Worm (Caenorhabditis elegans) whole organism, L1 larva: ENCODE results near the gene T12A7.9.

ENCODE experiments used
- C04F5.9 ChIP-seq: sonication (generic microtip); optimal IDR thresholded peaks from 2 replicates; lab custom pipeline; 2016; ENCODE audit warnings: missing genetic modification characterization, missing compliant biosample characterization
- C34B4.2 ChIP-seq: sonication (generic microtip); optimal IDR thresholded peaks from 2 replicates; lab custom pipeline; 2017; ENCODE audit warnings: mild to moderate bottlenecking, missing genetic modification characterization, missing compliant biosample characterization
- F16B12.6 ChIP-seq: fragments of 150-350 bp; optimal IDR thresholded peaks from 2 replicates; lab custom pipeline; 2014; ENCODE audit warnings: missing biosample characterization, missing genetic modification characterization
- Y116A8C.19 ChIP-seq: sonication (generic microtip); optimal IDR thresholded peaks from 2 replicates; lab custom pipeline; 2016; ENCODE audit warnings: missing compliant biosample characterization, missing genetic modification characterization, borderline replicate concordance
- alr-1 ChIP-seq: fragments of 200-800 bp; sonication (Bioruptor generic); optimal IDR thresholded peaks from 2 replicates; lab custom pipeline; 2018; ENCODE audit warnings: borderline replicate concordance, mild to moderate bottlenecking, missing genetic modification characterization, missing compliant biosample characterization
- aly-2 ChIP-seq: fragments of 150-350 bp; optimal IDR thresholded peaks from 2 replicates; lab custom pipeline; 2014; ENCODE audit warnings: missing biosample characterization, missing genetic modification characterization
- ama-1 ChIP-seq: fragments of 150-350 bp; optimal IDR thresholded peaks from 2 replicates; lab custom pipeline; 2014
- ceh-8 ChIP-seq: fragments of 200-800 bp; sonication (Bioruptor generic); optimal IDR thresholded peaks from 2 replicates; lab custom pipeline; 2018; ENCODE audit warnings: mild to moderate bottlenecking, missing genetic modification characterization, moderate library complexity, missing compliant biosample characterization
- ceh-90 ChIP-seq: sonication (generic microtip); optimal IDR thresholded peaks from 2 replicates; lab custom pipeline; 2016; ENCODE audit warnings: missing genetic modification characterization, missing compliant biosample characterization
- dsc-1 ChIP-seq: sonication (generic microtip); optimal IDR thresholded peaks from 2 replicates; lab custom pipeline; 2016; ENCODE audit warnings: mild to moderate bottlenecking, missing genetic modification characterization, missing compliant biosample characterization
- efl-1 ChIP-seq, 4 experiments: fragments of 150-350 bp; optimal IDR thresholded peaks in 3 of 4; peaks in 1 of 4; 1 replicate in 1 of 4; 2 replicates in 3 of 4; lab custom pipeline; 2014; ENCODE audit warnings: missing biosample characterization in 2 of 4, missing genetic modification characterization in 2 of 4, missing genetic modification reagents in 2 of 4
- elt-3 ChIP-seq, 6 experiments: fragments of 150-350 bp in 1 of 6; sonication (generic microtip); optimal IDR thresholded peaks; 2 replicates each; lab custom pipeline; 2017 to 2018; ENCODE audit warnings: missing biosample characterization in 6 of 6, missing genetic modification characterization in 6 of 6, inconsistent platforms in 1 of 6
- fkh-10 ChIP-seq: sonication (generic microtip); optimal IDR thresholded peaks from 2 replicates; lab custom pipeline; 2017; ENCODE audit warnings: missing biosample characterization, missing genetic modification reagents, missing genetic modification characterization
- fkh-8 ChIP-seq: sonication (generic microtip); optimal IDR thresholded peaks from 2 replicates; lab custom pipeline; 2016; ENCODE audit warnings: mild to moderate bottlenecking, missing genetic modification characterization, missing compliant biosample characterization
- hlh-4 ChIP-seq: sonication (generic microtip); optimal IDR thresholded peaks from 2 replicates; lab custom pipeline; 2016; ENCODE audit warnings: mild to moderate bottlenecking, missing genetic modification characterization, missing compliant biosample characterization
- lin-14 ChIP-seq: fragments of 200-800 bp; sonication (Bioruptor generic); optimal IDR thresholded peaks from 2 replicates; lab custom pipeline; 2018; ENCODE audit warnings: mild to moderate bottlenecking, missing genetic modification characterization, moderate library complexity, missing compliant biosample characterization
- nhr-12 ChIP-seq: sonication (generic microtip); optimal IDR thresholded peaks from 2 replicates; lab custom pipeline; 2017; ENCODE audit warnings: missing biosample characterization, missing genetic modification characterization
- nhr-28 ChIP-seq: fragments of 150-350 bp; optimal IDR thresholded peaks from 2 replicates; lab custom pipeline; 2014; ENCODE audit warnings: missing biosample characterization, missing genetic modification characterization
- nhr-47 ChIP-seq: sonication (generic microtip); optimal IDR thresholded peaks from 2 replicates; lab custom pipeline; 2016; ENCODE audit warnings: mild to moderate bottlenecking, missing genetic modification characterization, moderate library complexity, missing compliant biosample characterization
- nhr-71 ChIP-seq: sonication (generic microtip); optimal IDR thresholded peaks from 2 replicates; lab custom pipeline; 2016; ENCODE audit warnings: mild to moderate bottlenecking, missing genetic modification characterization, moderate library complexity, missing compliant biosample characterization
- nhr-85 ChIP-seq: sonication (generic microtip); peaks from one replicate; lab custom pipeline; 2016; ENCODE audit warnings: missing genetic modification characterization, inconsistent platforms, missing compliant biosample characterization
- pag-3 ChIP-seq: sonication (generic microtip); optimal IDR thresholded peaks from 2 replicates; lab custom pipeline; 2017; ENCODE audit warnings: missing genetic modification characterization, mild to moderate bottlenecking, missing compliant biosample characterization, antibody characterized with exemption, borderline replicate concordance; ENCODE audit not compliant: insufficient read depth
- pax-3 ChIP-seq: fragments of 200-800 bp; sonication (Bioruptor generic); optimal IDR thresholded peaks from 2 replicates; lab custom pipeline; 2018; ENCODE audit warnings: mild to moderate bottlenecking, missing genetic modification characterization, moderate library complexity, missing compliant biosample characterization
- pqm-1 ChIP-seq: sonication (generic microtip); optimal IDR thresholded peaks from 3 replicates; lab custom pipeline; 2017; ENCODE audit warnings: missing biosample characterization, missing genetic modification characterization
- skn-1 ChIP-seq: fragments of 150-350 bp; optimal IDR thresholded peaks from 2 replicates; lab custom pipeline; 2014; ENCODE audit warnings: missing biosample characterization, missing genetic modification characterization
- snu-23 ChIP-seq: sonication (generic microtip); optimal IDR thresholded peaks from 2 replicates; lab custom pipeline; 2016; ENCODE audit warnings: missing genetic modification characterization, missing compliant biosample characterization
- sox-4 ChIP-seq: sonication (generic microtip); optimal IDR thresholded peaks from 2 replicates; lab custom pipeline; 2016; ENCODE audit warnings: missing genetic modification characterization, missing compliant biosample characterization
- sptf-1 ChIP-seq: fragments of 150-350 bp; optimal IDR thresholded peaks from 2 replicates; lab custom pipeline; 2014; ENCODE audit warnings: missing biosample characterization, missing genetic modification characterization
- sup-37 ChIP-seq: fragments of 200-800 bp; sonication (Bioruptor generic); optimal IDR thresholded peaks from 2 replicates; lab custom pipeline; 2018; ENCODE audit warnings: mild to moderate bottlenecking, missing genetic modification characterization, missing compliant biosample characterization
- swsn-7 ChIP-seq: sonication (generic microtip); optimal IDR thresholded peaks from 2 replicates; lab custom pipeline; 2016; ENCODE audit warnings: missing genetic modification characterization, missing compliant biosample characterization
- tbx-2 ChIP-seq: sonication (generic microtip); optimal IDR thresholded peaks from 2 replicates; lab custom pipeline; 2016; ENCODE audit warnings: missing genetic modification characterization, missing compliant biosample characterization
- unc-30 ChIP-seq: sonication (generic microtip); optimal IDR thresholded peaks from 2 replicates; lab custom pipeline; 2017; ENCODE audit warnings: missing biosample characterization, missing genetic modification characterization
- unc-98 ChIP-seq: fragments of 200-800 bp; sonication (Bioruptor generic); IDR thresholded peaks from 2 replicates; pipeline ENCODE4 v1.3.6; 2022; ENCODE audit warnings: missing genetic modification characterization, missing compliant biosample characterization
- ztf-11 ChIP-seq, 2 experiments: sonication (generic microtip); optimal IDR thresholded peaks; 2 replicates each; lab custom pipeline; 2016 to 2017; ENCODE audit warnings: missing genetic modification characterization in 2 of 2, missing biosample characterization in 1 of 2, missing compliant biosample characterization in 1 of 2

The T12A7.9 gene

DNA sequence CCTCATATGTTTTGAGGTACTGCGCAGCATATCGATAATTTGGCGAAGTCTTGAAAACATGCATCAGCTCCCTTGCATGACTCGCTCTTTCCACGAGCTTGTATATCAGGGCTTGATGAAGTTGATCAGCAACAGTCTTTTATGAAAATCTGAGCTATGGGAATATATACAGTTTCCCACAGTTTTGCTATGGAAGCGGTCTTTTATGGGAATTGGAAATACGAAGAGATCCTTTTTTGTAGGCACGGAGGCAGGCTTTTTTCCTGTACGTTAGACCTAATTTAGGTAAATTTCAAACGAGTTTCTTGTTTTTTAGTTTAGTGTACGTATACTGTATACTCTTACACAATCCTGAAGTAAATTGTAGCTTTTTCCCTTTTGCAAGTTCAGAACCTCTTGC, at the start of gene T12A7.9:
T12A7.9 (minus strand) TSS at position 101 of the 400 bp plus-strand sequence.
- TF ChIP-seq nhr-47 (tag; lab: Kevin White, UChicago) = peak; percentile 14
- no peak for TF ChIP-seq tbx-2

- TF ChIP-seq fkh-8 (tag; lab: Kevin White, UChicago) (no peak), fkh-10 (no peak), ceh-8 (GFP tag; lab: Kevin White, UChicago) (no peak), nhr-85 (tag; lab: Kevin White, UChicago) (no peak), sptf-1 (tag; lab: Kevin White, UChicago) (no peak), dsc-1 (tag; lab: Kevin White, UChicago) (no peak), C04F5.9 (tag; lab: Kevin White, UChicago) (no peak), ceh-90 (tag; lab: Kevin White, UChicago) (no peak), nhr-28 (tag; lab: Kevin White, UChicago) (no peak), F16B12.6 (tag; lab: Kevin White, UChicago) (no peak), swsn-7 (tag; lab: Kevin White, UChicago) (no peak), snu-23 (GFP tag; lab: Kevin White, UChicago) (no peak), nhr-12 (no peak), nhr-71 (tag; lab: Kevin White, UChicago) (no peak), pax-3 (tag; lab: Kevin White, UChicago) (no peak), nhr-47 (tag; lab: Kevin White, UChicago) (no peak), alr-1 (tag; lab: Kevin White, UChicago) (no peak), elt-3 (tag; optimal IDR thresholded peaks at IDR 0.05; lab: Kevin White, UChicago) (no peak), tbx-2 (no peak)
These were observed 48.2 kb upstream of the T12A7.9 start, which contains the start of gene H01G02.1 for ce11 chrIV:11804053-11804452. H01G02.1 (minus strand) TSS chrIV:11804153.

DNA sequence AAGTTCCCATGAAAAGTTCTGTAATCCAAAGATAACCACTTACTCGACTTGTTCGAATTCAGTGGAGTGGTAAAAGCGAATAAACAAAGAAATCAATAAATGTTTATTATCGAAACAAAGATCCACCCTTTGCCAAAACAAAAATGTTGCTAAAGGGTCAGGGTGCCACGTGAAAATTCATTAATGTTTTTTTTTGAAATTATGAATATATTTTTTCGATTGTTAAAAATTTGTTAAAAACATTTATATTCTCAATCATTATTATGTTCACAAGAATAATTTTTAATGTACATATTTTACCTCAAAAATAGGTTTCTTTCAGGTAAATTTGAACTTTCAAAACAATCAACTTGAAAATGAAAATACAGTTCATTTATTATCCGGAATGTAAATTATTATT, 47.2 kb upstream of the T12A7.9 start, which contains the start of gene H01G02.4:
H01G02.4 (minus strand) TSS at position 101 of the 400 bp plus-strand sequence.
- TF ChIP-seq lin-14 (GFP tag; lab: Kevin White, UChicago) (no peak), Y116A8C.19 (tag; lab: Kevin White, UChicago) (no peak), ceh-8 (GFP tag; lab: Kevin White, UChicago) (no peak), tbx-2 (no peak), pag-3 (no peak)

DNA sequence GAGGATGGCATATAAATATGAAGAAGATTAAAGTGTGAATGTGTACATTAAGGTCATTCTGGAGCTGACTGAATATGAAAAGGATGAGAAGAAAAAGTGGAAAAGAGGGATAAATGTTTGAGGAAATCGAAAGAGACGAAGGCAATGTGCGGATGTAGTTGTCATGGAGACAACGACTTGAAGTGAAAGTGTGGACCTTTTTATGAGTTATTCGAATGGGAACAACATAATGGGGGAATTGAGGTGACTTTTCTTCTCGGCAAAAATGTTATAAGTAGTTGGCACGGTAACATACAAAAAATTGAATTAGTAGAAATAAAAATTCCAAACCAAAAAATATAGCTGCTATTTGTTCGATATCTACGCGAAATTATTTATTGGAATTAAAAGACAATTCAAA, 45.3 kb upstream of the T12A7.9 start, which contains the start of gene dyf-18:
dyf-18 (minus strand) TSS at position 101 of the 400 bp plus-strand sequence.
- TF ChIP-seq nhr-85 (tag; lab: Kevin White, UChicago) = no peak
- TF ChIP-seq sup-37 (GFP tag; lab: Kevin White, UChicago) = no peak
- TF ChIP-seq ceh-8 (GFP tag; lab: Kevin White, UChicago) = no peak
- TF ChIP-seq unc-30 (tag; lab: Kevin White, UChicago) = no peak
- no peak for TF ChIP-seq pax-3 (tag; lab: Kevin White, UChicago)
- no peak for TF ChIP-seq C34B4.2 (tag; lab: Kevin White, UChicago)
- TF ChIP-seq sox-4 (tag; lab: Kevin White, UChicago) = no peak
- no peak for TF ChIP-seq ama-1 (lab: Kevin White, UChicago)
- no peak for TF ChIP-seq pqm-1 (tag; lab: Kevin White, UChicago)
- TF ChIP-seq swsn-7 (tag; lab: Kevin White, UChicago) = no peak
- TF ChIP-seq unc-98 (GFP tag; lab: Robert Waterston, UW) = no peak
- TF ChIP-seq skn-1 (tag; lab: Kevin White, UChicago) = no peak
- no peak for TF ChIP-seq ztf-11 (tag; optimal IDR thresholded peaks at IDR 0.05; lab: Kevin White, UChicago)
- TF ChIP-seq hlh-4 (tag; lab: Kevin White, UChicago) = no peak
- TF ChIP-seq efl-1 (optimal IDR thresholded peaks at IDR 0.05; lab: Kevin White, UChicago) = no peak
- no peak for TF ChIP-seq efl-1 (GFP tag; optimal IDR thresholded peaks at IDR 0.05 in 1 of 2; lab: Kevin White, UChicago)
- no peak for TF ChIP-seq aly-2 (tag; lab: Kevin White, UChicago)
